Fruit fly (Drosophila melanogaster): ENCODE measurements around the gene CG43394.

The CG43394 gene

DNA sequence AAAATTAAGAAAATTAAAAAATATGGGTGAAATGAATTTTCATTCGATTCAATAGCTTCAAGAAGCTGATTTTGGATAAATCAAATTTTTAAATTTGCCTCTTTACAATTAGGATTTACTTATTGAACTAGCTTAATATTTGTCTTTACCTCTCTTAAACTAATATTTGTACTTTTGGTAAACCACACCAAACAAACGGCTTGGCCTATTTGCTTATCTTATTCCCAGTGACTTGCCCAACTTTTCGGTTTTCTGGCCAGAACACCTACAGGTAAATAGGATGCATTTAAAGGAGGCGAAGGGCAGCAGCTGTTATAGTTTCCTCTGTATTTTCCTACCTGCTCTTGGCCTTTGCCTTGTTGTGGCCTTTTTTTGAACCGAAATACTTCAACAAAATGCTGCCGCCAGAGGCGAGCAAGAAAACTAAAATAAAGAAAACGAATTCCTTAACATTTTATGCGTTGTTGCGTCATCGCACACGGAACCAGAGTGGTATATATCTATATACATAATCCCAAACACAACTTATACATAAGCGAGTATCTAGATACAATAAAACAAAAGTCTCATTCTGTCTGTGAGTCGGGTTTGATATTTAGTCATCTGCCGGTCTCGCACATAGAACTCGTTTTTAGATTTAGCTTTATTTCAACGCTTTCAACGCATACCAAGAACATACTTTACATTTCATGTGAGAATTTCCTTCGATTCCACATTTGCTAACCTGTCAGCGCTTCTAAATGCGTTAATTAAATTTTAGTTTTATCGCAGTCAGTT is 20.4 kb downstream of the CG43394 start:
- TF ChIP-seq tai (GFP tag; optimal IDR thresholded peaks at IDR 0.05) (no peak), psq (GFP tag; optimal IDR thresholded peaks at IDR 0.05) (no peak), N (GFP tag; optimal IDR thresholded peaks at IDR 0.05) (no peak), br (GFP tag; optimal IDR thresholded peaks at IDR 0.05) (no peak), usp (GFP tag; optimal IDR thresholded peaks at IDR 0.05) (no peak), sage (GFP tag; optimal IDR thresholded peaks at IDR 0.05) (no peak), CrebA (GFP tag; optimal IDR thresholded peaks at IDR 0.05; ENCODE audit: borderline replicate concordance) (no peak), Hr78 (GFP tag; optimal IDR thresholded peaks at IDR 0.05) (no peak), lola (GFP tag; optimal IDR thresholded peaks at IDR 0.05) (no peak), dsf (GFP tag; optimal IDR thresholded peaks at IDR 0.05; ENCODE audit: borderline replicate concordance) (no peak), Mio (GFP tag; optimal IDR thresholded peaks at IDR 0.05) (no peak), Dfd (GFP tag; optimal IDR thresholded peaks at IDR 0.05) (no peak), Jra (GFP tag; optimal IDR thresholded peaks at IDR 0.05) (no peak), ey (GFP tag; optimal IDR thresholded peaks at IDR 0.05) (no peak), brk (GFP tag; optimal IDR thresholded peaks at IDR 0.05) (no peak), dmrt93B (GFP tag; optimal IDR thresholded peaks at IDR 0.05) (no peak), Hnf4 (GFP tag; optimal IDR thresholded peaks at IDR 0.05) (no peak)

DNA sequence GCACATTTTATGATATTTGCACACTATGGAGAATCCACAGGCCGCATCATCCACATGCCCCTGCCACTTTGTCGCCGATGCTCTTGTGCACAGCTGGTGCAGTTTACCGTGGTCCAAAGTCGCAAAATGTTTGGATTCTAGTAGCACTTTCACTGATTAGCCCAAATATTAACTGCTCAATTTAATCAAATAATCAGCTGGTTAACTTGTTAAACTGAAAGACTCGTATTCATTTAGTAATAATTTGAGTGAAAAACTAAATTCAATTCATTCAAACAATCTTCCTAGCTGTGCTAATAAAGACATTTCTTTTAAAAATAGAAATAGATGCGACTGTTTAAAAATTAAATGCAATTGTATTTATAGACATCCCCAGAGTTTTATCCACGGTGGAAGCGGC is 22.5 kb downstream of the CG43394 start:
- TF ChIP-seq GATAd (GFP tag; optimal IDR thresholded peaks at IDR 0.05) (no peak), Jra (GFP tag; optimal IDR thresholded peaks at IDR 0.05) (no peak), Abd-B (GFP tag; optimal IDR thresholded peaks at IDR 0.05) (no peak), usp (GFP tag; optimal IDR thresholded peaks at IDR 0.05) (no peak), dmrt93B (GFP tag; optimal IDR thresholded peaks at IDR 0.05) (no peak), pan (optimal IDR thresholded peaks at IDR 0.05) (no peak), Myc (optimal IDR thresholded peaks at IDR 0.05) (no peak)

DNA sequence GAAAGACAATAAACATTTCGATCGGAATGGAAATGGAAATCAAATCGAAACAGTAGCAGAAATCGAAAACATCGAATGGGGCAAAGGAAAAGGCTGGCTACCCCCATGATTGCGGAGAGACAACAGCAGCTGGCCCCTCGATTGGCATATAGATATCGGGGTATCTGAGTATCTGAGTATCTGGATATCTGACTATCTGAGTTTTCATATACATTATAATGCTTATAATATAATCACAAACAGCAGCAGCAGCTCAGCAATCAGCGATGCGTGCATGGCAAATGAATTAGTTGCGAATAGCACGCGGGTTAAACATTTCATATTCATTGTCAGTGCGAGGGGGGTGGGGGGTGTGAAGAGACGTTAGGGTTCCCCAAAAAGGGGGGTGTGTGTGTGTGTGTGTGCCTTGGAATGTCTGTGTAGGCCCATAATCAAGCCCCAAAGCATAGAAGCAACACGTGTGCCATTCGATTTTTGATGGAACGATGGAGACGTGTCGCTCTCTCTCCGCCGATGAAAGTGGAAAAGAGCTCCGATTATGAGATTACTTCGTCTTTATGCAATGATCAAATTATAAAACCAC is 25.1 kb downstream of the CG43394 start:
- TF ChIP-seq Myc (optimal IDR thresholded peaks at IDR 0.05) (no peak), ey (GFP tag; optimal IDR thresholded peaks at IDR 0.05) (no peak), sage (GFP tag; optimal IDR thresholded peaks at IDR 0.05) (no peak), woc (GFP tag; optimal IDR thresholded peaks at IDR 0.05) (no peak), Dif (GFP tag; optimal IDR thresholded peaks at IDR 0.05; ENCODE audit: partially characterized antibody) (no peak), Jra (GFP tag; optimal IDR thresholded peaks at IDR 0.05) (no peak), Hnf4 (GFP tag; optimal IDR thresholded peaks at IDR 0.05) (no peak), h (GFP tag; optimal IDR thresholded peaks at IDR 0.05) (no peak), CG32264 (GFP tag; optimal IDR thresholded peaks at IDR 0.05) (no peak), usp (GFP tag; optimal IDR thresholded peaks at IDR 0.05) (no peak), Dfd (GFP tag; optimal IDR thresholded peaks at IDR 0.05) (no peak), HLH106 (tag; optimal IDR thresholded peaks at IDR 0.05) (no peak), foxo (GFP tag; optimal IDR thresholded peaks at IDR 0.05) (no peak), dl (GFP tag; optimal IDR thresholded peaks at IDR 0.05; ENCODE audit: insufficient read depth in 1 of 2, partially characterized antibody in 2 of 2) (no peak), lola (GFP tag; optimal IDR thresholded peaks at IDR 0.05) (no peak), Hr78 (GFP tag; optimal IDR thresholded peaks at IDR 0.05) (no peak), tai (GFP tag; optimal IDR thresholded peaks at IDR 0.05) (no peak), pan (optimal IDR thresholded peaks at IDR 0.05) (no peak), dmrt93B (GFP tag; optimal IDR thresholded peaks at IDR 0.05) (no peak)

DNA sequence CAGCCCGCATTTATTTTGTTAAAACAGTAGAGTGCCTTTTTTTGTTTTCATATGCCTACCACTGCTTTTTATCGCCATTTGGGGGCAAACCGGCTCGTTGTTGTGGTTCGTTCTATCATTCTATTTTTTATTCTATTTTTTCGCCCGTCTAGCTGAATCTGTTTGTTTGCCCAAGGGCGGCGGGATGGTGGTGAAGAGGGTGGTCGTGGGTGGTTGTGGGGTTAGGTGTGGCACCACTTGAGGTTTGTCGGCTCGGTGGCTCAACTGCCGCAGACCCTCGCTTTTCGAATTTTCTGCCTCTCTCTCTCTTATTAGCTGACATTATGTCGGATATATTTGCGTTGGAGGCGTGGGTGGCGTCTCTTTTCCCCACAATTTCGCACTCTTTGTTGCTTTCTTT is 26.0 kb downstream of the CG43394 start:
- TF ChIP-seq woc (GFP tag; optimal IDR thresholded peaks at IDR 0.05) (no peak), Mio (GFP tag; optimal IDR thresholded peaks at IDR 0.05) (no peak), br (GFP tag; optimal IDR thresholded peaks at IDR 0.05) (no peak), GATAd (GFP tag; optimal IDR thresholded peaks at IDR 0.05) (no peak), ey (GFP tag; optimal IDR thresholded peaks at IDR 0.05) (no peak)

DNA sequence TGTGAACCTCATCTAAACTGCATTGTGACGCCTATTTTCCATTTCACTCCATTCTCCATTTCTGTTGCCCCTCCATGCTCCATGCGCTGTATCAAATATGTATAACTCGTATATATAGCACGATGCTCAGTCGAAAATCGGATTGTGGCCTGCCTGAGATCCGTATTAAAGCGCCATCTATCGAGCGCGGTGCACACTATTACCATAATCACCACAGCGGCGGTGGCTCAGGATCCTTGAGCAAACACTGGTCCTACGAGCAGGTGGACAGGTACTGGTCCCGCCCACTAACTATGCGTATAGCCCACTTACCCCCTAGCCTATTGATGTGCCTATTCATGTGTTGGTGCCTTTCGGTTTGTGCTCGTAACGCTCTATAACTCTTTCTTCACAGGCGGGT is 39.5 kb downstream of the CG43394 start:
- TF ChIP-seq h (GFP tag; optimal IDR thresholded peaks at IDR 0.05), result no peak
- no peak for TF ChIP-seq Mio (GFP tag; optimal IDR thresholded peaks at IDR 0.05)
- no peak for TF ChIP-seq rgr (GFP tag; optimal IDR thresholded peaks at IDR 0.05)
- TF ChIP-seq OdsH (GFP tag; optimal IDR thresholded peaks at IDR 0.05), result no peak
- TF ChIP-seq dl (GFP tag; optimal IDR thresholded peaks at IDR 0.05; ENCODE audit: insufficient read depth in 1 of 2, partially characterized antibody in 2 of 2), result no peak
- TF ChIP-seq ey (GFP tag; optimal IDR thresholded peaks at IDR 0.05), result no peak
- no peak for TF ChIP-seq N (GFP tag; optimal IDR thresholded peaks at IDR 0.05)
- TF ChIP-seq Hnf4 (GFP tag; optimal IDR thresholded peaks at IDR 0.05), result no peak
- no peak for TF ChIP-seq sv (GFP tag; optimal IDR thresholded peaks at IDR 0.05)
- TF ChIP-seq pan (optimal IDR thresholded peaks at IDR 0.05), result no peak
- no peak for TF ChIP-seq jim (GFP tag; optimal IDR thresholded peaks at IDR 0.05)
- no peak for TF ChIP-seq foxo (GFP tag; optimal IDR thresholded peaks at IDR 0.05)
- TF ChIP-seq dmrt93B (GFP tag; optimal IDR thresholded peaks at IDR 0.05), result no peak
- no peak for TF ChIP-seq Vsx2 (GFP tag; optimal IDR thresholded peaks at IDR 0.05; ENCODE audit: partially characterized antibody)
- no peak for TF ChIP-seq brk (GFP tag; optimal IDR thresholded peaks at IDR 0.05)
- no peak for TF ChIP-seq sage (GFP tag; optimal IDR thresholded peaks at IDR 0.05)

All from whole organism, wandering third instar larva.